Worm (Caenorhabditis elegans): ENCODE results near the gene otpl-2.

The otpl-2 gene

ce11 chrV:4038110-4038509 is 35.4 kb upstream of the otpl-2 start, which contains the start of gene C49G7.12:
TSS of gene C49G7.12 (plus strand) at chrV:4038410.
- TF ChIP-seq hlh-1 (tag; optimal IDR thresholded peaks at IDR 0.05), result no peak
- no peak for TF ChIP-seq snpc-4 (tag; optimal IDR thresholded peaks at IDR 0.05)
- TF ChIP-seq lsy-2 (tag; optimal IDR thresholded peaks at IDR 0.05), result no peak
- TF ChIP-seq ham-2 (GFP tag; optimal IDR thresholded peaks at IDR 0.05), result no peak
- no peak for TF ChIP-seq ceh-43 (GFP tag; optimal IDR thresholded peaks at IDR 0.05)
- TF ChIP-seq sptf-1 (tag; optimal IDR thresholded peaks at IDR 0.05), result no peak
- TF ChIP-seq ztf-11 (tag; optimal IDR thresholded peaks at IDR 0.05), result no peak
- TF ChIP-seq mls-2 (tag; optimal IDR thresholded peaks at IDR 0.05), result no peak
- TF ChIP-seq lin-32 (GFP tag; optimal IDR thresholded peaks at IDR 0.05), result no peak

ce11 chrV:4038557-4038956 is 35.0 kb upstream of the otpl-2 start:
- TF ChIP-seq sptf-1 (tag; optimal IDR thresholded peaks at IDR 0.05) (no peak), ceh-83 (GFP tag; optimal IDR thresholded peaks at IDR 0.05) (no peak), lin-32 (GFP tag; optimal IDR thresholded peaks at IDR 0.05) (no peak), ham-2 (GFP tag; optimal IDR thresholded peaks at IDR 0.05) (no peak), mab-5 (tag; optimal IDR thresholded peaks at IDR 0.05) (no peak), tbx-8 (GFP tag; optimal IDR thresholded peaks at IDR 0.05) (no peak), ztf-11 (tag; optimal IDR thresholded peaks at IDR 0.05) (no peak), nhr-12 (tag; optimal IDR thresholded peaks at IDR 0.05) (no peak), lin-13 (tag; optimal IDR thresholded peaks at IDR 0.05) (no peak), drap-1 (GFP tag; optimal IDR thresholded peaks at IDR 0.05) (no peak), ces-1 (GFP tag; optimal IDR thresholded peaks at IDR 0.05) (no peak), zip-8 (tag; optimal IDR thresholded peaks at IDR 0.05) (no peak), pha-4 (tag; optimal IDR thresholded peaks at IDR 0.05) (no peak), hlh-1 (tag; optimal IDR thresholded peaks at IDR 0.05) (no peak), nhr-76 (tag; optimal IDR thresholded peaks at IDR 0.05) (no peak), nhr-2 (tag; optimal IDR thresholded peaks at IDR 0.05) (no peak), bed-3 (GFP tag; optimal IDR thresholded peaks at IDR 0.05) (no peak), cnd-1 (tag; optimal IDR thresholded peaks at IDR 0.05) (no peak)

ce11 chrV:4041853-4042424 is 31.6 kb upstream of the otpl-2 start, which contains the start of the genes C49G7.10 and irg-2:
TSS of gene C49G7.10 (minus strand) at chrV:4042021.
TSS of gene irg-2 (plus strand) at chrV:4042181.
- TF ChIP-seq pha-4 (tag; optimal IDR thresholded peaks at IDR 0.05) (no peak), nhr-76 (tag; optimal IDR thresholded peaks at IDR 0.05) (no peak), unc-62 (GFP tag; optimal IDR thresholded peaks at IDR 0.05) (no peak), nhr-237 (tag; optimal IDR thresholded peaks at IDR 0.05) (no peak), sptf-1 (tag; optimal IDR thresholded peaks at IDR 0.05) (no peak), hlh-1 (tag; optimal IDR thresholded peaks at IDR 0.05) (no peak), nhr-28 (tag; optimal IDR thresholded peaks at IDR 0.05) (no peak), nhr-12 (tag; optimal IDR thresholded peaks at IDR 0.05) (no peak), ceh-39 (tag; optimal IDR thresholded peaks at IDR 0.05) (no peak), zip-8 (tag; optimal IDR thresholded peaks at IDR 0.05) (no peak), mls-2 (tag; optimal IDR thresholded peaks at IDR 0.05) (no peak)

ce11 chrV:4043632-4044031 is 29.9 kb upstream of the otpl-2 start, which contains the start of gene phat-3:
TSS of gene phat-3 (plus strand) at chrV:4043932.
- TF ChIP-seq ceh-39 (tag; optimal IDR thresholded peaks at IDR 0.05), result no peak

- TF ChIP-seq elt-3 (tag; optimal IDR thresholded peaks at IDR 0.05) (no peak), elt-1 (tag; optimal IDR thresholded peaks at IDR 0.05; ENCODE audit: borderline replicate concordance, insufficient read depth) (no peak), nhr-76 (tag; optimal IDR thresholded peaks at IDR 0.05) (no peak), unc-120 (tag; optimal IDR thresholded peaks at IDR 0.05; ENCODE audit: poor library complexity, severe bottlenecking) (no peak), ces-1 (GFP tag; optimal IDR thresholded peaks at IDR 0.05) (no peak), mep-1 (tag; optimal IDR thresholded peaks at IDR 0.05) (no peak), snpc-4 (tag; optimal IDR thresholded peaks at IDR 0.05) (no peak), nhr-237 (tag; optimal IDR thresholded peaks at IDR 0.05) (no peak), ceh-39 (tag; optimal IDR thresholded peaks at IDR 0.05) (no peak), ceh-83 (GFP tag; optimal IDR thresholded peaks at IDR 0.05) (no peak), lsy-2 (tag; optimal IDR thresholded peaks at IDR 0.05) (no peak), tbx-8 (GFP tag; optimal IDR thresholded peaks at IDR 0.05) (no peak)
These were observed 27.4 kb upstream of the otpl-2 start, which contains the start of gene phat-7 for ce11 chrV:4046122-4046521. TSS of gene phat-7 (plus strand) at chrV:4046422.

Data from whole organism, mixed stage, embryonic.